Comparison of ENCODE assay signal across 3 fruit fly cellular contexts in genomic region chr2L:16684908-16685611, dm6.
TF ChIP-seq lines count a peak whose summit lies in the region.

No protein-coding gene starts in this region.

TF ChIP-seq in whole organism, embryonic, 481 proteins besides CTCF, POLR2A, EP300 and RAD21 (continued from another document and continues in another):
- TF ChIP-seq pita (GFP tag; optimal IDR thresholded peaks at IDR 0.05; lab: Kevin White, UChicago) (no peak), Hmr (GFP tag; optimal IDR thresholded peaks at IDR 0.05; lab: Kevin White, UChicago) (peak; percentile 78), pzg (GFP tag; optimal IDR thresholded peaks at IDR 0.05; lab: Kevin White, UChicago) (no peak), H2.0 (GFP tag; IDR thresholded peaks at IDR 0.05; lab: Robert Waterston, UW) (no peak), ci (GFP tag; IDR thresholded peaks at IDR 0.05; lab: Robert Waterston, UW) (peak; percentile 20; the same call in 1 of the 3 replicates), da (GFP tag; optimal IDR thresholded peaks at IDR 0.05; lab: Kevin White, UChicago) (no peak), CG2202 (tag; optimal IDR thresholded peaks at IDR 0.05; lab: Kevin White, UChicago) (no peak), CG4854 (GFP tag; optimal IDR thresholded peaks at IDR 0.05; lab: Kevin White, UChicago) (no peak), dati (GFP tag; IDR thresholded peaks at IDR 0.05; lab: Robert Waterston, UW) (no peak), Drgx (GFP tag; IDR thresholded peaks at IDR 0.05; lab: Robert Waterston, UW) (peak; percentile 26), sna (GFP tag; IDR thresholded peaks at IDR 0.05; lab: Robert Waterston, UW; ENCODE audit: partially characterized antibody) (no peak), CG12744 (GFP tag; optimal IDR thresholded peaks at IDR 0.05; lab: Kevin White, UChicago) (no peak), CG18011 (GFP tag; optimal IDR thresholded peaks at IDR 0.05; lab: Kevin White, UChicago) (no peak), BtbVII (GFP tag; optimal IDR thresholded peaks at IDR 0.05; lab: Kevin White, UChicago) (peak; percentile 54), nerfin-1 (tag; optimal IDR thresholded peaks at IDR 0.05; lab: Kevin White, UChicago) (no peak), eyg (GFP tag; optimal IDR thresholded peaks at IDR 0.05; lab: Kevin White, UChicago) (no peak), CG16779 (GFP tag; IDR thresholded peaks at IDR 0.05; lab: Robert Waterston, UW) (no peak), Fer2 (tag; optimal IDR thresholded peaks at IDR 0.05; lab: Kevin White, UChicago) (peak; percentile 9), CG13123 (GFP tag; optimal IDR thresholded peaks at IDR 0.05; lab: Kevin White, UChicago) (no peak), ham (GFP tag; IDR thresholded peaks at IDR 0.05; lab: Robert Waterston, UW) (no peak), CG17186 (GFP tag; optimal IDR thresholded peaks at IDR 0.05; lab: Kevin White, UChicago) (no peak), her (GFP tag; optimal IDR thresholded peaks at IDR 0.05; lab: Kevin White, UChicago) (no peak), Max (GFP tag; optimal IDR thresholded peaks at IDR 0.05; lab: Kevin White, UChicago) (peak; percentile 25), mirr (GFP tag; optimal IDR thresholded peaks at IDR 0.05; lab: Kevin White, UChicago) (no peak), D19B (GFP tag; optimal IDR thresholded peaks at IDR 0.05; lab: Kevin White, UChicago) (no peak), z (GFP tag; IDR thresholded peaks at IDR 0.05; lab: Robert Waterston, UW) (no peak), luna (GFP tag; optimal IDR thresholded peaks at IDR 0.05; lab: Kevin White, UChicago) (no peak), kah (GFP tag; optimal IDR thresholded peaks at IDR 0.05; lab: Kevin White, UChicago) (peak; percentile 47), ems (GFP tag; optimal IDR thresholded peaks at IDR 0.05; lab: Kevin White, UChicago) (no peak), CG32772 (GFP tag; IDR thresholded peaks at IDR 0.05; lab: Robert Waterston, UW) (0 out of 2 replicates have a peak, but pooled peaks have one; percentile 4), kni (GFP tag; optimal IDR thresholded peaks at IDR 0.05; lab: Kevin White, UChicago) (no peak), fd64A (GFP tag; optimal IDR thresholded peaks at IDR 0.05; lab: Kevin White, UChicago) (no peak), zfh2 (GFP tag; optimal IDR thresholded peaks at IDR 0.05; lab: Kevin White, UChicago) (no peak), CG6854 (GFP tag; optimal IDR thresholded peaks at IDR 0.05; lab: Kevin White, UChicago) (peak; percentile 34), CG1529 (GFP tag; optimal IDR thresholded peaks at IDR 0.05; lab: Kevin White, UChicago) (no peak), CG3726 (GFP tag; IDR thresholded peaks at IDR 0.05; lab: Robert Waterston, UW) (no peak), sim (GFP tag; IDR thresholded peaks at IDR 0.05; lab: Robert Waterston, UW) (no peak), rib (GFP tag; IDR thresholded peaks at IDR 0.05; lab: Robert Waterston, UW) (no peak), Poxn (GFP tag; IDR thresholded peaks at IDR 0.05; lab: Robert Waterston, UW) (no peak), CG9876 (GFP tag; optimal IDR thresholded peaks at IDR 0.05; lab: Kevin White, UChicago) (no peak), vfl (GFP tag; optimal IDR thresholded peaks at IDR 0.05; lab: Kevin White, UChicago) (no peak), CG18599 (GFP tag; optimal IDR thresholded peaks at IDR 0.05; lab: Kevin White, UChicago) (peak; percentile 75), sob (GFP tag; IDR thresholded peaks at IDR 0.05; lab: Robert Waterston, UW) (no peak), bigmax (GFP tag; optimal IDR thresholded peaks at IDR 0.05; lab: Kevin White, UChicago) (no peak), tll (GFP tag; optimal IDR thresholded peaks at IDR 0.05; lab: Kevin White, UChicago) (no peak), CG14050 (GFP tag; IDR thresholded peaks at IDR 0.05; lab: Robert Waterston, UW) (no peak), CG11456 (GFP tag; IDR thresholded peaks at IDR 0.05; lab: Robert Waterston, UW) (no peak)

TF ChIP-seq in whole organism, prepupa, 60 proteins besides CTCF, POLR2A, EP300 and RAD21 (continued from another document):
- TF ChIP-seq esn (GFP tag; optimal IDR thresholded peaks at IDR 0.05; lab: Kevin White, UChicago) = peak; percentile 74
- no peak for TF ChIP-seq Hr39 (GFP tag; optimal IDR thresholded peaks at IDR 0.05; lab: Kevin White, UChicago)
- TF ChIP-seq Eip78C (GFP tag; lab: Kevin White, UChicago) = peak; percentile 93
- peak; percentile 27 for TF ChIP-seq CG11902 (GFP tag; optimal IDR thresholded peaks at IDR 0.05; lab: Kevin White, UChicago)
- peak; percentile 78 for TF ChIP-seq CG11762 (GFP tag; optimal IDR thresholded peaks at IDR 0.05; lab: Kevin White, UChicago; ENCODE audit: insufficient read depth)
- peak; percentile 0 for TF ChIP-seq vri (GFP tag; optimal IDR thresholded peaks at IDR 0.05; lab: Kevin White, UChicago)
- peak; percentile 82 for TF ChIP-seq CG6792 (GFP tag; optimal IDR thresholded peaks at IDR 0.05; lab: Kevin White, UChicago)
- TF ChIP-seq pdm3 (GFP tag; optimal IDR thresholded peaks at IDR 0.05; lab: Kevin White, UChicago) = peak; percentile 66
- peak; percentile 21 for TF ChIP-seq lz (GFP tag; optimal IDR thresholded peaks at IDR 0.05; lab: Kevin White, UChicago)
- peak; percentile 66 for TF ChIP-seq CG4318 (GFP tag; optimal IDR thresholded peaks at IDR 0.05; lab: Kevin White, UChicago)
- peak; percentile 76 for TF ChIP-seq spab (GFP tag; optimal IDR thresholded peaks at IDR 0.05; lab: Kevin White, UChicago)
- peak; percentile 63 for TF ChIP-seq CG15336 (GFP tag; IDR thresholded peaks at IDR 0.05; lab: Robert Waterston, UW)
- peak; percentile 85 for TF ChIP-seq net (GFP tag; optimal IDR thresholded peaks at IDR 0.05; lab: Kevin White, UChicago)
- peak; percentile 87 for TF ChIP-seq CG8632 (GFP tag; optimal IDR thresholded peaks at IDR 0.05; lab: Kevin White, UChicago)
- TF ChIP-seq CG10669 (GFP tag; optimal IDR thresholded peaks at IDR 0.05; lab: Kevin White, UChicago) = peak; percentile 60
- TF ChIP-seq dac (GFP tag; optimal IDR thresholded peaks at IDR 0.05; lab: Kevin White, UChicago) = no peak
- TF ChIP-seq Eip93F (GFP tag; optimal IDR thresholded peaks at IDR 0.05; lab: Kevin White, UChicago) = no peak
- TF ChIP-seq dsx (GFP tag; optimal IDR thresholded peaks at IDR 0.05; lab: Kevin White, UChicago; ENCODE audit: poor library complexity, severe bottlenecking) = peak; percentile 81
- peak; percentile 5 for TF ChIP-seq CG1621 (tag; optimal IDR thresholded peaks at IDR 0.05; lab: Kevin White, UChicago)
- TF ChIP-seq CG6163 (GFP tag; IDR thresholded peaks at IDR 0.05; lab: Robert Waterston, UW) = peak; percentile 54
- no peak for TF ChIP-seq CG31627 (GFP tag; optimal IDR thresholded peaks at IDR 0.05; lab: Kevin White, UChicago)
- peak; percentile 83 for TF ChIP-seq CG34406 (GFP tag; optimal IDR thresholded peaks at IDR 0.05; lab: Kevin White, UChicago)
- peak; percentile 49 for TF ChIP-seq CG11294 (GFP tag; IDR thresholded peaks at IDR 0.05; lab: Robert Waterston, UW)
- TF ChIP-seq Lpt (GFP tag; optimal IDR thresholded peaks at IDR 0.05; lab: Kevin White, UChicago) = peak; percentile 83
- TF ChIP-seq CG16779 (tag; optimal IDR thresholded peaks at IDR 0.05; lab: Kevin White, UChicago) = peak; percentile 73
- peak; percentile 49 for TF ChIP-seq CG8319 (GFP tag; optimal IDR thresholded peaks at IDR 0.05; lab: Kevin White, UChicago)
- TF ChIP-seq Eip75B (GFP tag; optimal IDR thresholded peaks at IDR 0.05; lab: Kevin White, UChicago) = peak; percentile 42
- peak; percentile 48 for TF ChIP-seq CG9139 (GFP tag; optimal IDR thresholded peaks at IDR 0.05; lab: Kevin White, UChicago)
- no peak for TF ChIP-seq Ets21C (GFP tag; optimal IDR thresholded peaks at IDR 0.05; lab: Kevin White, UChicago)
- peak; percentile 75 for TF ChIP-seq Met (GFP tag; optimal IDR thresholded peaks at IDR 0.05; lab: Kevin White, UChicago)
- TF ChIP-seq topi (GFP tag; optimal IDR thresholded peaks at IDR 0.05; lab: Kevin White, UChicago) = no peak
- TF ChIP-seq Blimp-1 (GFP tag; optimal IDR thresholded peaks at IDR 0.05; lab: Kevin White, UChicago) = no peak
- peak; percentile 81 for TF ChIP-seq CG6808 (GFP tag; optimal IDR thresholded peaks at IDR 0.05; lab: Kevin White, UChicago)
- peak; percentile 65 for TF ChIP-seq Sox15 (GFP tag; optimal IDR thresholded peaks at IDR 0.05; lab: Kevin White, UChicago)
- peak; percentile 79 to 83 for TF ChIP-seq ss (GFP tag; optimal IDR thresholded peaks at IDR 0.05; lab: Kevin White, UChicago)
- TF ChIP-seq CG8119 (GFP tag; IDR thresholded peaks at IDR 0.05; lab: Robert Waterston, UW) = peak; percentile 71; the same call in 2 of the 3 replicates
- peak; percentile 79 for TF ChIP-seq CG6276 (GFP tag; optimal IDR thresholded peaks at IDR 0.05; lab: Kevin White, UChicago)
- TF ChIP-seq fd59A (GFP tag; optimal IDR thresholded peaks at IDR 0.05; lab: Kevin White, UChicago) = peak; percentile 68
- peak; percentile 7 for TF ChIP-seq cyc (GFP tag; optimal IDR thresholded peaks at IDR 0.05; lab: Kevin White, UChicago)

TF ChIP-seq in whole organism, wandering third instar larva, 38 proteins besides CTCF, POLR2A, EP300 and RAD21 (continued from another document):
- TF ChIP-seq sv (GFP tag; optimal IDR thresholded peaks at IDR 0.05; lab: Kevin White, UChicago) (no peak), OdsH (GFP tag; optimal IDR thresholded peaks at IDR 0.05; lab: Kevin White, UChicago) (peak; percentile 77), h (GFP tag; optimal IDR thresholded peaks at IDR 0.05; lab: Kevin White, UChicago) (no peak), woc (GFP tag; optimal IDR thresholded peaks at IDR 0.05; lab: Kevin White, UChicago) (peak; percentile 49), usp (GFP tag; optimal IDR thresholded peaks at IDR 0.05; lab: Kevin White, UChicago) (no peak), Dfd (GFP tag; optimal IDR thresholded peaks at IDR 0.05; lab: Kevin White, UChicago) (no peak), CrebA (GFP tag; optimal IDR thresholded peaks at IDR 0.05; lab: Kevin White, UChicago; ENCODE audit: borderline replicate concordance) (peak; percentile 21), fru (GFP tag; optimal IDR thresholded peaks at IDR 0.05; lab: Kevin White, UChicago) (peak; percentile 65), Dif (GFP tag; optimal IDR thresholded peaks at IDR 0.05; lab: Kevin White, UChicago; ENCODE audit: partially characterized antibody) (peak; percentile 94)
